Worm (Caenorhabditis elegans): ENCODE data around the gene clp-4.

Gene clp-4

DNA sequence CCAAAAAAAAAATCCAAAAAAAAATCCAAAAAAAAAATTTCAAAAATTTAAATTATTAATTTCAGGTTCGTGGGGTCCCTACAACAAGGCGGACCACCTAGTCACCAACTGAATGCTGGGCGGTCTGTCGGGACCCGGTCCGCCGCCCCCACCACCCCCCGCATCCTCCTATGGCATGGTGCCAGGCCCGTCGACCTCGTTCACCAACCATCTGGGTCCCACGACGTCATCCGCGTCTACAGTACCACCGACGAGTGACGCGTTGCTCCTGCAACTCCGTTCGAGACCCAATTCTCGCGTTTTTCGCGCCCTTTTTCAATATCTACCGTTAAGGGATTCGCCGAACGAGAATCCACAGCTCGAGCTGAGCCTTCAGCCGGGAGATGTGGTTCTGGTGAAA is 29.2 kb downstream of the clp-4 start:
- no peak for TF ChIP-seq elt-1 (tag; optimal IDR thresholded peaks at IDR 0.05)
- TF ChIP-seq ztf-1 (GFP tag; conservative IDR thresholded peaks at IDR 0.05), result no peak
- TF ChIP-seq ceh-16 (tag; optimal IDR thresholded peaks at IDR 0.05), result no peak
- TF ChIP-seq sma-9 (GFP tag; optimal IDR thresholded peaks at IDR 0.05), result no peak
- TF ChIP-seq sma-9 (tag; optimal IDR thresholded peaks at IDR 0.05), result no peak
- no peak for TF ChIP-seq nhr-25 (tag; optimal IDR thresholded peaks at IDR 0.05)
- TF ChIP-seq peb-1 (tag; optimal IDR thresholded peaks at IDR 0.05), result no peak
- no peak for TF ChIP-seq nhr-77 (tag; optimal IDR thresholded peaks at IDR 0.05)
- TF ChIP-seq fos-1 (tag; optimal IDR thresholded peaks at IDR 0.05), result no peak
- no peak for TF ChIP-seq alr-1 (tag; optimal IDR thresholded peaks at IDR 0.05)
- TF ChIP-seq Y55F3AM.14 (GFP tag; optimal IDR thresholded peaks at IDR 0.05), result no peak
- TF ChIP-seq ztf-4 (tag; optimal IDR thresholded peaks at IDR 0.05), result no peak
- no peak for TF ChIP-seq nhr-6 (tag; optimal IDR thresholded peaks at IDR 0.05)
- TF ChIP-seq R02D3.7 (tag; optimal IDR thresholded peaks at IDR 0.05), result no peak
- TF ChIP-seq dmd-4 (tag; optimal IDR thresholded peaks at IDR 0.05), result no peak
- TF ChIP-seq ZK546.5 (tag; optimal IDR thresholded peaks at IDR 0.05), result no peak
- no peak for TF ChIP-seq crh-2 (tag; optimal IDR thresholded peaks at IDR 0.05)
- no peak for TF ChIP-seq lsy-2 (tag; optimal IDR thresholded peaks at IDR 0.05)
- TF ChIP-seq skn-1 (tag; optimal IDR thresholded peaks at IDR 0.05), result no peak

ce11 chrIII:1788033-1788432 is 30.1 kb downstream of the clp-4 start, which contains the start of gene rimb-1:
Gene rimb-1 (plus strand): TSS chrIII:1788333.
- TF ChIP-seq mdl-1 (tag; optimal IDR thresholded peaks at IDR 0.05) (no peak), lin-39 (tag; optimal IDR thresholded peaks at IDR 0.05) (no peak), sma-3 (GFP tag; optimal IDR thresholded peaks at IDR 0.05) (no peak), nhr-237 (tag; optimal IDR thresholded peaks at IDR 0.05) (no peak), ama-1 (optimal IDR thresholded peaks at IDR 0.05) (no peak), unc-39 (tag; optimal IDR thresholded peaks at IDR 0.05) (no peak), ceh-16 (tag; optimal IDR thresholded peaks at IDR 0.05) (no peak), nhr-10 (tag; optimal IDR thresholded peaks at IDR 0.05) (no peak), C34F6.9 (tag; optimal IDR thresholded peaks at IDR 0.05) (no peak), zag-1 (tag; optimal IDR thresholded peaks at IDR 0.05) (no peak)

DNA sequence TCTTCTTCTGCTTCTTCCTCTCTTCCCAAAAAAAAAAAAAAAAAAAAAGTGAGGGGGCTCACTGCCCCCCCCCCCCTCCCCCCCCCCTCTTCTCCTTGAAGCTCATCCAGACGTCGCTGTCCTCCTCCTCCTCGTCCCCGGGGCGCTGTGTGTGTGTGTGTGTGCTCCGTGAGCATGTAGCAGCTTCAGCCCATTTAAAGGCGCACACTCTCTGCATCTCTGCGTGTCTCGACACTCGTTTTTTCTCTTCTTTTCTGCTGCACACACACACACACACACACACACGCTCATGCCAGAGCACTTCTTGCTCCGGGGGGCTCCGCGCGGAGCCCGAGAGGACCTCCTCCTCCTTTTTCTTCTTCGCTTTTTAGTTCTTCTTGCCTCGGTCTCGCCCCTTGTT is 32.3 kb downstream of the clp-4 start:
- TF ChIP-seq zag-1 (tag; optimal IDR thresholded peaks at IDR 0.05) (peak; percentile 83), nhr-10 (tag; optimal IDR thresholded peaks at IDR 0.05) (no peak), crh-2 (tag; optimal IDR thresholded peaks at IDR 0.05) (peak; percentile 22), elt-1 (tag; optimal IDR thresholded peaks at IDR 0.05) (no peak), aly-2 (tag; optimal IDR thresholded peaks at IDR 0.05) (no peak), nhr-21 (tag; optimal IDR thresholded peaks at IDR 0.05) (no peak), mab-5 (tag; optimal IDR thresholded peaks at IDR 0.05) (no peak), nhr-129 (tag; optimal IDR thresholded peaks at IDR 0.05) (peak; percentile 66), lin-39 (tag; optimal IDR thresholded peaks at IDR 0.05) (no peak), ceh-16 (tag; optimal IDR thresholded peaks at IDR 0.05) (no peak), ama-1 (optimal IDR thresholded peaks at IDR 0.05) (no peak), ceh-82 (tag; optimal IDR thresholded peaks at IDR 0.05) (peak; percentile 17), blmp-1 (tag; optimal IDR thresholded peaks at IDR 0.05; ENCODE audit: insufficient read depth) (no peak), sem-4 (tag; optimal IDR thresholded peaks at IDR 0.05) (no peak), unc-62 (GFP tag; optimal IDR thresholded peaks at IDR 0.05) (no peak), elt-3 (tag; optimal IDR thresholded peaks at IDR 0.05) (no peak), peb-1 (tag; optimal IDR thresholded peaks at IDR 0.05) (no peak), R02D3.7 (tag; optimal IDR thresholded peaks at IDR 0.05) (no peak), unc-39 (tag; optimal IDR thresholded peaks at IDR 0.05) (no peak), fos-1 (tag; optimal IDR thresholded peaks at IDR 0.05) (no peak), ztf-1 (GFP tag; conservative IDR thresholded peaks at IDR 0.05) (no peak), C34F6.9 (tag; optimal IDR thresholded peaks at IDR 0.05) (peak; percentile 77), mbf-1 (tag; optimal IDR thresholded peaks at IDR 0.05) (no peak), alr-1 (tag; optimal IDR thresholded peaks at IDR 0.05) (no peak), lin-13 (GFP tag; optimal IDR thresholded peaks at IDR 0.05) (peak; percentile 24), skn-1 (tag; optimal IDR thresholded peaks at IDR 0.05) (no peak), ztf-4 (tag; optimal IDR thresholded peaks at IDR 0.05) (no peak), mdl-1 (tag; optimal IDR thresholded peaks at IDR 0.05) (peak in 1 of 2 experiments; percentile 51), F13H6.1 (tag; optimal IDR thresholded peaks at IDR 0.05) (peak; percentile 16), nhr-12 (tag; optimal IDR thresholded peaks at IDR 0.05) (no peak), sma-3 (GFP tag; optimal IDR thresholded peaks at IDR 0.05) (no peak), snpc-4 (tag; optimal IDR thresholded peaks at IDR 0.05) (peak; percentile 13), gmeb-1 (tag; optimal IDR thresholded peaks at IDR 0.05) (no peak), nhr-11 (tag; optimal IDR thresholded peaks at IDR 0.05) (no peak), dmd-4 (tag; optimal IDR thresholded peaks at IDR 0.05) (no peak), nhr-25 (tag; optimal IDR thresholded peaks at IDR 0.05) (no peak), nhr-77 (tag; optimal IDR thresholded peaks at IDR 0.05) (no peak), Y55F3AM.14 (GFP tag; optimal IDR thresholded peaks at IDR 0.05) (peak; percentile 30), nhr-237 (tag; optimal IDR thresholded peaks at IDR 0.05) (no peak), nhr-23 (tag; optimal IDR thresholded peaks at IDR 0.05) (no peak), lsy-2 (tag; optimal IDR thresholded peaks at IDR 0.05) (peak; percentile 39 to 74), lin-11 (tag; optimal IDR thresholded peaks at IDR 0.05) (peak; percentile 62), unc-55 (GFP tag; optimal IDR thresholded peaks at IDR 0.05) (peak; percentile 84), egl-27 (tag; optimal IDR thresholded peaks at IDR 0.05) (no peak), nhr-6 (tag; optimal IDR thresholded peaks at IDR 0.05) (no peak)

All from whole organism, L2 larva.